Fruit fly (Drosophila melanogaster) whole organism, embryonic: Measurements from ENCODE around the gene CG32568.

Experiments used
- ATbp ChIP-seq: fragments of 200-800 bp; sonication (Bioruptor generic); optimal IDR thresholded peaks from 2 replicates; lab custom pipeline; 2017; ENCODE audit warnings: missing biosample characterization, mild to moderate bottlenecking, missing genetic modification characterization, missing genetic modification reagents
- Antp ChIP-seq: fragments of 200-800 bp; sonication (Bioruptor generic); optimal IDR thresholded peaks from 3 replicates; lab custom pipeline; 2016; ENCODE audit warnings: missing biosample characterization, missing genetic modification characterization
- CG10267 ChIP-seq: fragments of 200-800 bp; sonication (Bioruptor generic); optimal IDR thresholded peaks from 2 replicates; lab custom pipeline; 2018; ENCODE audit warnings: missing biosample characterization, mild to moderate bottlenecking, missing genetic modification characterization, moderate library complexity
- CG11247 ChIP-seq: fragments of 200-800 bp; sonication (Bioruptor generic); IDR thresholded peaks from 2 replicates; pipeline ENCODE4 v1.3.6; 2022; ENCODE audit warnings: missing biosample characterization, missing genetic modification characterization
- CG13775 ChIP-seq: fragments of 200-800 bp; sonication (Bioruptor generic); optimal IDR thresholded peaks from 3 replicates; lab custom pipeline; 2017; ENCODE audit warnings: missing biosample characterization, mild to moderate bottlenecking, missing genetic modification characterization
- CG14710 ChIP-seq: fragments of 200-800 bp; sonication (Bioruptor generic); optimal IDR thresholded peaks from 3 replicates; lab custom pipeline; 2019; ENCODE audit warnings: missing biosample characterization, mild to moderate bottlenecking, missing genetic modification characterization, moderate library complexity
- CG15479 ChIP-seq: fragments of 200-800 bp; sonication (Bioruptor generic); optimal IDR thresholded peaks from 3 replicates; lab custom pipeline; 2019; ENCODE audit warnings: missing biosample characterization, mild to moderate bottlenecking, missing genetic modification characterization, moderate library complexity
- CG15514 ChIP-seq: fragments of 200-800 bp; sonication (Bioruptor generic); optimal IDR thresholded peaks from 3 replicates; lab custom pipeline; 2017; ENCODE audit warnings: missing biosample characterization, missing genetic modification characterization, mild to moderate bottlenecking, moderate library complexity, missing genetic modification reagents
- CG2120 ChIP-seq: fragments of 200-800 bp; sonication (Bioruptor generic); optimal IDR thresholded peaks from 3 replicates; lab custom pipeline; 2016; ENCODE audit warnings: missing biosample characterization, missing genetic modification characterization
- CG30403 ChIP-seq: fragments of 200-800 bp; sonication (Bioruptor generic); optimal IDR thresholded peaks from 3 replicates; lab custom pipeline; 2016; ENCODE audit warnings: missing biosample characterization, missing genetic modification characterization
- CG33557 ChIP-seq: fragments of 200-800 bp; sonication (Bioruptor generic); optimal IDR thresholded peaks from 2 replicates; lab custom pipeline; 2019; ENCODE audit warnings: missing biosample characterization, mild to moderate bottlenecking, missing genetic modification characterization, moderate library complexity
- CG42726 ChIP-seq: fragments of 200-800 bp; sonication (Bioruptor generic); IDR thresholded peaks from 2 replicates; pipeline ENCODE4 v1.3.6; 2022; ENCODE audit warnings: missing biosample characterization, missing genetic modification characterization; ENCODE audit not compliant: partially characterized antibody
- CG6791 ChIP-seq: fragments of 200-800 bp; sonication (Bioruptor generic); IDR thresholded peaks from 3 replicates; pipeline ENCODE4 v1.3.6; 2022; ENCODE audit warnings: missing biosample characterization, missing genetic modification characterization; ENCODE audit not compliant: partially characterized antibody
- CG9215 ChIP-seq: fragments of 200-800 bp; sonication (Bioruptor generic); IDR thresholded peaks from 2 replicates; pipeline ENCODE4 v1.3.6; 2022; ENCODE audit warnings: missing biosample characterization, missing genetic modification characterization
- CG9727 ChIP-seq: fragments of 200-800 bp; sonication (Bioruptor generic); optimal IDR thresholded peaks from 3 replicates; lab custom pipeline; 2017; ENCODE audit warnings: missing biosample characterization, mild to moderate bottlenecking, missing genetic modification characterization
- CG9932 ChIP-seq: fragments of 200-800 bp; sonication (Bioruptor generic); IDR thresholded peaks from 2 replicates; pipeline ENCODE4 v1.3.6; 2022; ENCODE audit warnings: missing biosample characterization, missing genetic modification characterization
- D ChIP-seq, 2 experiments: fragments of 200-800 bp in 1 of 2; fragments of >200 bp in 1 of 2; sonication (Bioruptor generic) in 1 of 2; optimal IDR thresholded peaks; 2 replicates in 1 of 2; 3 replicates in 1 of 2; lab custom pipeline; 2017; ENCODE audit warnings: mild to moderate bottlenecking in 1 of 2, missing biosample characterization in 1 of 2, missing genetic modification characterization in 1 of 2, missing genetic modification reagents in 1 of 2
- Dp ChIP-seq: fragments of 200-800 bp; sonication (Bioruptor generic); optimal IDR thresholded peaks from 2 replicates; lab custom pipeline; 2018; ENCODE audit warnings: missing biosample characterization, mild to moderate bottlenecking, missing genetic modification characterization, moderate library complexity
- Dref ChIP-seq: fragments of 200-800 bp; sonication (Bioruptor generic); IDR thresholded peaks from 2 replicates; pipeline ENCODE4 v1.3.6; 2022; ENCODE audit warnings: missing biosample characterization, missing genetic modification characterization
- E2f2 ChIP-seq: fragments of 200-800 bp; sonication (Bioruptor generic); IDR thresholded peaks from 2 replicates; pipeline ENCODE4 v1.3.6; 2022; ENCODE audit warnings: missing biosample characterization, missing genetic modification characterization
- Gug ChIP-seq: fragments of 200-800 bp; sonication (Bioruptor generic); IDR thresholded peaks from 4 replicates; pipeline ENCODE4 v1.3.6; 2022; ENCODE audit warnings: missing biosample characterization, missing genetic modification characterization
- HLH4C ChIP-seq: fragments of 200-800 bp; sonication (Bioruptor generic); IDR thresholded peaks from 3 replicates; pipeline ENCODE4 v1.3.6; 2022; ENCODE audit warnings: missing biosample characterization, missing genetic modification characterization; ENCODE audit not compliant: partially characterized antibody
- HmgD ChIP-seq: fragments of 200-800 bp; sonication (Bioruptor generic); optimal IDR thresholded peaks from 3 replicates; lab custom pipeline; 2016; ENCODE audit warnings: missing biosample characterization, missing genetic modification characterization
- Mad ChIP-seq: fragments of 200-800 bp; sonication (Bioruptor generic); optimal IDR thresholded peaks from 2 replicates; lab custom pipeline; 2016; ENCODE audit warnings: missing biosample characterization, missing genetic modification characterization
- NC2β ChIP-seq: fragments of 200-800 bp; sonication (Bioruptor generic); optimal IDR thresholded peaks from 2 replicates; lab custom pipeline; 2016; ENCODE audit warnings: missing biosample characterization, missing genetic modification characterization
- NFAT ChIP-seq: fragments of 200-800 bp; sonication (Bioruptor generic); IDR thresholded peaks from 2 replicates; pipeline ENCODE4 v1.3.6; 2022; ENCODE audit warnings: missing biosample characterization, missing genetic modification characterization
- Nf-YA ChIP-seq: fragments of 200-800 bp; sonication (Bioruptor generic); IDR thresholded peaks from 2 replicates; pipeline ENCODE4 v1.3.6; 2022; ENCODE audit warnings: missing biosample characterization, missing genetic modification characterization
- NfI ChIP-seq: fragments of 200-800 bp; sonication (Bioruptor generic); optimal IDR thresholded peaks from 3 replicates; lab custom pipeline; 2018; ENCODE audit warnings: missing biosample characterization, mild to moderate bottlenecking, missing genetic modification characterization, moderate library complexity
- Opbp ChIP-seq: fragments of 200-800 bp; sonication (Bioruptor generic); IDR thresholded peaks from 3 replicates; pipeline ENCODE4 v1.3.6; 2022; ENCODE audit warnings: missing biosample characterization, missing genetic modification characterization; ENCODE audit not compliant: partially characterized antibody
- Poxn ChIP-seq: fragments of 200-800 bp; sonication (Bioruptor generic); IDR thresholded peaks from 2 replicates; pipeline ENCODE4 v1.3.6; 2022; ENCODE audit warnings: missing biosample characterization, missing genetic modification characterization
- Scr ChIP-seq: fragments of 200-800 bp; sonication (Bioruptor generic); IDR thresholded peaks from 2 replicates; pipeline ENCODE4 v1.3.6; 2022; ENCODE audit warnings: missing biosample characterization, missing genetic modification characterization; ENCODE audit not compliant: partially characterized antibody
- Sin3A ChIP-seq: fragments of >200 bp; optimal IDR thresholded peaks from 2 replicates; lab custom pipeline; 2018
- Six4 ChIP-seq: fragments of 200-800 bp; sonication (Bioruptor generic); optimal IDR thresholded peaks from 2 replicates; lab custom pipeline; 2016; ENCODE audit warnings: missing biosample characterization, missing genetic modification characterization
- Xrp1 ChIP-seq: fragments of 200-800 bp; sonication (Bioruptor generic); IDR thresholded peaks from 2 replicates; pipeline ENCODE4 v1.3.6; 2022; ENCODE audit warnings: missing biosample characterization, missing genetic modification characterization
- amos ChIP-seq: fragments of 200-800 bp; sonication (Bioruptor generic); IDR thresholded peaks from 2 replicates; pipeline ENCODE4 v1.3.6; 2022; ENCODE audit warnings: missing biosample characterization, missing genetic modification characterization; ENCODE audit not compliant: partially characterized antibody
- dpn ChIP-seq, 2 experiments: fragments of 200-800 bp; sonication (Bioruptor generic); optimal IDR thresholded peaks; 3 replicates each; lab custom pipeline; 2016; ENCODE audit warnings: missing biosample characterization in 2 of 2, missing genetic modification characterization in 2 of 2
- gem ChIP-seq: fragments of 200-800 bp; sonication (Bioruptor generic); optimal IDR thresholded peaks from 2 replicates; lab custom pipeline; 2019; ENCODE audit warnings: missing biosample characterization, mild to moderate bottlenecking, missing genetic modification characterization, moderate library complexity
- hbn ChIP-seq: fragments of 200-800 bp; sonication (Bioruptor generic); IDR thresholded peaks from 2 replicates; pipeline ENCODE4 v1.3.6; 2022; ENCODE audit warnings: missing biosample characterization, missing genetic modification characterization; ENCODE audit not compliant: partially characterized antibody
- nerfin-1 ChIP-seq: fragments of 200-800 bp; sonication (Bioruptor generic); optimal IDR thresholded peaks from 3 replicates; lab custom pipeline; 2019; ENCODE audit warnings: missing biosample characterization, mild to moderate bottlenecking, missing genetic modification characterization, moderate library complexity
- nmo ChIP-seq: fragments of 200-800 bp; sonication (Bioruptor generic); optimal IDR thresholded peaks from 2 replicates; lab custom pipeline; 2018; ENCODE audit warnings: missing biosample characterization, mild to moderate bottlenecking, missing genetic modification characterization, moderate library complexity
- nom ChIP-seq: fragments of 200-800 bp; sonication (Bioruptor generic); optimal IDR thresholded peaks from 2 replicates; lab custom pipeline; 2017; ENCODE audit warnings: missing biosample characterization, missing genetic modification characterization, mild to moderate bottlenecking, moderate library complexity, missing genetic modification reagents
- phol ChIP-seq: fragments of 200-800 bp; sonication (Bioruptor generic); optimal IDR thresholded peaks from 3 replicates; lab custom pipeline; 2018; ENCODE audit warnings: missing biosample characterization, mild to moderate bottlenecking, missing genetic modification characterization, moderate library complexity
- prd ChIP-seq, 3 experiments: fragments of >200 bp in 2 of 3; fragments of 200-800 bp in 1 of 3; sonication (Bioruptor generic) in 1 of 3; optimal IDR thresholded peaks in 2 of 3; IDR thresholded peaks in 1 of 3; 2 replicates in 2 of 3; 3 replicates in 1 of 3; pipeline versions ENCODE4 v1.3.6 to Lab custom; 2017 to 2022; ENCODE audit warnings: missing biosample characterization in 1 of 3, missing genetic modification characterization in 1 of 3
- row ChIP-seq: fragments of 200-800 bp; sonication (Bioruptor generic); IDR thresholded peaks from 3 replicates; pipeline ENCODE4 v1.3.6; 2022; ENCODE audit warnings: missing biosample characterization, missing genetic modification characterization
- sqz ChIP-seq: fragments of 200-800 bp; sonication (Bioruptor generic); optimal IDR thresholded peaks from 3 replicates; lab custom pipeline; 2018; ENCODE audit warnings: missing biosample characterization, mild to moderate bottlenecking, missing genetic modification characterization
- sug ChIP-seq: fragments of 200-800 bp; optimal IDR thresholded peaks from 2 replicates; lab custom pipeline; 2019; ENCODE audit warnings: missing biosample characterization, mild to moderate bottlenecking, missing genetic modification characterization, moderate library complexity
- trem ChIP-seq: fragments of 200-800 bp; optimal IDR thresholded peaks from 3 replicates; lab custom pipeline; 2019; ENCODE audit warnings: missing biosample characterization, mild to moderate bottlenecking, missing genetic modification characterization, moderate library complexity
- ttk ChIP-seq: fragments of 200-800 bp; sonication (Bioruptor generic); IDR thresholded peaks from 2 replicates; pipeline ENCODE4 v2.1.2; 2022; ENCODE audit warnings: missing biosample characterization, missing genetic modification characterization

Gene CG32568

DNA sequence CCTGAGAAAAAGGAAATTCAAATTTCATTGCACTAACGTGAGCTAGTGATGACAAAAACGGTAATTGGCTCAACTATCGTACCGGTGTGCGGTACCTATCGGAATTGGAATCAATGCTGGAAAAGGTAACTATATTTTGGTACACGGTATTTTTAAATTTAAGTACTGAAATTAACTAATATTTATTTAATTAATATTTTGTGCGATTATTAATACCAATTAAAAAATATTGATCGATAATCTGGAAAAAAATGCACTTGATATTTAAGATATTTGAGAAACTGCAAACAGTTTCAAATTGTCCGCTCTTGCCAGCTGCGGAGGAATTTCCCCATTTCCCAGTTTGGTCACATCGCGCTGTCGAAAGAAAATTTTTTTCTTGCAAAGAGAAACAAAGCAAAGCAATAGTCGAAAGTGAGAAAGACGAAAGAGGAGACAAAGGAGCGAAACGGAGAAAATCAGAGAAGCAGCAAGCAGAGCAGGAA, 46.8 kb downstream of the CG32568 start (continued):
- TF ChIP-seq NC2β (GFP tag; lab: Kevin White, UChicago) (no peak), Xrp1 (GFP tag; lab: Robert Waterston, UW) (0 out of 2 replicates have a peak, but pooled peaks have one; percentile 40), CG10267 (tag; lab: Kevin White, UChicago) (peak; percentile 64), Poxn (GFP tag; lab: Robert Waterston, UW) (no peak), prd (optimal IDR thresholded peaks at IDR 0.05; lab: Kevin White, UChicago) (no peak), prd (GFP tag; IDR thresholded peaks at IDR 0.05; lab: Robert Waterston, UW) (peak; percentile 54; the same call in 2 of the 3 replicates), CG15514 (GFP tag; lab: Kevin White, UChicago) (peak; percentile 81), nerfin-1 (tag; lab: Kevin White, UChicago) (peak; percentile 5), Gug (GFP tag; lab: Robert Waterston, UW) (0 out of 4 replicates have a peak, but pooled peaks have one; percentile 29), sug (tag; lab: Kevin White, UChicago) (peak; percentile 2), Six4 (GFP tag; lab: Kevin White, UChicago) (no peak), ttk (GFP tag; lab: Robert Waterston, UW) (no peak), Dp (peak; percentile 78), CG9932 (peak; percentile 62), Dref (peak; percentile 35; the same call in 1 of the 2 replicates), nom (GFP tag; lab: Kevin White, UChicago) (peak; percentile 3), dpn (GFP tag; optimal IDR thresholded peaks at IDR 0.05; lab: Kevin White, UChicago) (no peak), HLH4C (0 out of 3 replicates have a peak, but pooled peaks have one; percentile 51), nmo (GFP tag; lab: Kevin White, UChicago) (peak; percentile 28), CG9215 (GFP tag; lab: Robert Waterston, UW) (0 out of 2 replicates have a peak, but pooled peaks have one; percentile 38), CG11247 (GFP tag; lab: Robert Waterston, UW) (no peak), NFAT (GFP tag; lab: Robert Waterston, UW) (0 out of 2 replicates have a peak, but pooled peaks have one; percentile 31), CG9727 (GFP tag; lab: Kevin White, UChicago) (peak; percentile 28), CG6791 (GFP tag; lab: Robert Waterston, UW) (peak; percentile 58; the same call in 2 of the 3 replicates), sqz (GFP tag; lab: Kevin White, UChicago) (peak; percentile 72), CG15479 (GFP tag; lab: Kevin White, UChicago) (peak; percentile 60), CG30403 (peak; percentile 5), ATbp (GFP tag; lab: Kevin White, UChicago) (no peak), NfI (GFP tag; lab: Kevin White, UChicago) (no peak), CG33557 (no peak), CG13775 (GFP tag; lab: Kevin White, UChicago) (peak; percentile 2), Antp (GFP tag; lab: Kevin White, UChicago) (no peak), Scr (GFP tag; lab: Robert Waterston, UW) (peak; percentile 66), Mad (GFP tag; lab: Kevin White, UChicago) (no peak), Opbp (GFP tag; lab: Robert Waterston, UW) (peak; percentile 39; the same call in 1 of the 3 replicates), phol (tag; lab: Kevin White, UChicago) (peak; percentile 1), Sin3A (lab: Kevin White, UChicago) (peak; percentile 55), gem (tag; lab: Kevin White, UChicago) (peak; percentile 8), CG42726 (peak; percentile 51; the same call in 1 of the 2 replicates), E2f2 (GFP tag; lab: Robert Waterston, UW) (peak; percentile 86), CG2120 (GFP tag; lab: Kevin White, UChicago) (no peak), row (GFP tag; lab: Robert Waterston, UW) (peak; percentile 36; the same call in 2 of the 3 replicates), hbn (GFP tag; lab: Robert Waterston, UW) (peak; percentile 29; the same call in 1 of the 2 replicates), HmgD (no peak), trem (peak; percentile 40), Nf-YA (GFP tag; lab: Robert Waterston, UW) (no peak), CG14710 (tag; lab: Kevin White, UChicago) (peak; percentile 25), D (optimal IDR thresholded peaks at IDR 0.05; lab: Kevin White, UChicago) (no peak), D (GFP tag; optimal IDR thresholded peaks at IDR 0.05; lab: Kevin White, UChicago) (no peak), amos (peak; percentile 69)
